Fruit fly (Drosophila melanogaster) S2 (cell line): Measurements from ENCODE around the gene CG8369.
A peak's percentile ranks its signal among the peaks of the same experiment; 100 is the strongest.

Experiments used
- CG8478 ChIP-seq: fragments of >200 bp; optimal IDR thresholded peaks from 2 replicates; lab custom pipeline; 2018
- CTCF ChIP-seq, 2 experiments: fragments of >200 bp; optimal IDR thresholded peaks; 2 replicates each; lab custom pipeline; 2018

DNA sequence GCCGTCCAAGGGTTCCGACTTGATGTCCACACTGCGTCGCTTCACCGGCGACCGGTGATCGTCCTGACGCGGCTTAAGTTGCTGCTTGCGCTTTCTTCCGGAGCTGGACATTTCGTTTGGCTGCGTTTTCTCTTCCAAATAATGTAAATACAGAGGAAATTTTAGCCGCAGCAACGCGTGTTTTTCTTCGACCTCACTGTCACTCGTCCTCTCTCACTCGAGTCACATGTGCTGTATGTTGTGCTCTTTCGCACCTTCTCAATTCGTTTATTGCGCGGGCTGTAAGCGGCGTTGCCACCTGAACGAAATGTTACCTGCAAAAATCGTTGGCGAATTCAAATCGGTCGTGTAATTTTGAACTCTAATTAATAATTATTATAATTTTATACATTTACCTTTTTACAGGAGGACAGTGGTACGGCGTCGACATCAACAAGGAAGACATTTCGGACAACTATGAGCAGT lies 16.4 kb upstream of the CG8369 start, which contains the start of gene CG9839:
- TF ChIP-seq CG8478 (lab: Kevin White, UChicago) = no peak
- TF ChIP-seq CTCF (optimal IDR thresholded peaks at IDR 0.05; lab: Kevin White, UChicago) = peak in 1 of 2 experiments; percentile 26
